Fruit fly (Drosophila melanogaster) whole organism, wandering third instar larva: ENCODE results near the gene CG43077.

Source experiments
- Abd-B ChIP-seq: fragments of >200 bp; optimal IDR thresholded peaks from 2 replicates; lab custom pipeline; 2017; ENCODE audit warnings: missing biosample characterization, missing genetic modification characterization
- CG32264 ChIP-seq: fragments of 200-800 bp; sonication (Bioruptor generic); optimal IDR thresholded peaks from 2 replicates; lab custom pipeline; 2016; ENCODE audit warnings: missing biosample characterization, missing genetic modification characterization
- CG9705 ChIP-seq: fragments of 200-800 bp; sonication (Bioruptor generic); optimal IDR thresholded peaks from 2 replicates; lab custom pipeline; 2018; ENCODE audit warnings: missing biosample characterization, mild to moderate bottlenecking, missing genetic modification characterization
- CrebA ChIP-seq: fragments of 200-800 bp; sonication (Bioruptor generic); optimal IDR thresholded peaks from 2 replicates; lab custom pipeline; 2016; ENCODE audit warnings: missing biosample characterization, mild to moderate bottlenecking, missing genetic modification characterization, borderline replicate concordance
- Dfd ChIP-seq: fragments of >200 bp; optimal IDR thresholded peaks from 2 replicates; lab custom pipeline; 2017; ENCODE audit warnings: missing biosample characterization, missing genetic modification characterization
- Dif ChIP-seq: fragments of 200-275, 200-300 bp; sonication (Bioruptor generic); optimal IDR thresholded peaks from 2 replicates; lab custom pipeline; 2018; ENCODE audit warnings: missing biosample characterization, missing genetic modification characterization; ENCODE audit not compliant: partially characterized antibody
- GATAd ChIP-seq: sonication (Bioruptor generic); optimal IDR thresholded peaks from 2 replicates; lab custom pipeline; 2016; ENCODE audit warnings: missing biosample characterization, missing genetic modification characterization
- HLH106 ChIP-seq: fragments of 200-800 bp; optimal IDR thresholded peaks from 3 replicates; lab custom pipeline; 2019; ENCODE audit warnings: missing biosample characterization, mild to moderate bottlenecking, missing genetic modification characterization, moderate library complexity
- Hnf4 ChIP-seq: fragments of 200-800 bp; sonication (Bioruptor generic); optimal IDR thresholded peaks from 2 replicates; lab custom pipeline; 2016; ENCODE audit warnings: missing biosample characterization, mild to moderate bottlenecking, missing genetic modification characterization
- Hr78 ChIP-seq: fragments of >200 bp; optimal IDR thresholded peaks from 2 replicates; lab custom pipeline; 2017; ENCODE audit warnings: missing biosample characterization, missing genetic modification characterization
- Hr83 ChIP-seq: fragments of 200-300 bp; sonication (Bioruptor generic); optimal IDR thresholded peaks from 2 replicates; lab custom pipeline; 2016; ENCODE audit warnings: missing biosample characterization, mild to moderate bottlenecking, missing genetic modification characterization, moderate library complexity; ENCODE audit not compliant: poor library complexity, severe bottlenecking
- Jra ChIP-seq: sonication (Bioruptor generic); optimal IDR thresholded peaks from 2 replicates; lab custom pipeline; 2016; ENCODE audit warnings: missing biosample characterization, missing genetic modification characterization
- Mio ChIP-seq: sonication (Bioruptor generic); optimal IDR thresholded peaks from 2 replicates; lab custom pipeline; 2016; ENCODE audit warnings: missing biosample characterization, missing genetic modification characterization
- Myc ChIP-seq: fragments of >200 bp; optimal IDR thresholded peaks from 2 replicates; lab custom pipeline; 2017
- N ChIP-seq: fragments of >200 bp; optimal IDR thresholded peaks from 2 replicates; lab custom pipeline; 2018; ENCODE audit warnings: missing biosample characterization, missing external identifiers, missing genetic modification characterization
- OdsH ChIP-seq: fragments of 200-800 bp; sonication (Bioruptor generic); optimal IDR thresholded peaks from 2 replicates; lab custom pipeline; 2016; ENCODE audit warnings: missing biosample characterization, mild to moderate bottlenecking, missing genetic modification characterization
- Rel ChIP-seq, 2 experiments: fragments of 200-800 bp; sonication (Bioruptor generic) in 1 of 2; optimal IDR thresholded peaks; 2 replicates in 1 of 2; 3 replicates in 1 of 2; lab custom pipeline; 2016 to 2019; ENCODE audit warnings: mild to moderate bottlenecking in 2 of 2, missing biosample characterization in 2 of 2, missing genetic modification characterization in 2 of 2, moderate library complexity in 1 of 2
- Sp1 ChIP-seq: fragments of 200-800 bp; sonication (Bioruptor generic); optimal IDR thresholded peaks from 3 replicates; lab custom pipeline; 2019; ENCODE audit warnings: missing biosample characterization, mild to moderate bottlenecking, missing genetic modification characterization, moderate library complexity
- Vsx2 ChIP-seq: fragments of 200-300, 225-300 bp; sonication (Bioruptor generic); optimal IDR thresholded peaks from 2 replicates; lab custom pipeline; 2018; ENCODE audit warnings: missing biosample characterization, missing genetic modification characterization; ENCODE audit not compliant: partially characterized antibody
- br ChIP-seq: fragments of 200-800 bp; sonication (Bioruptor generic); optimal IDR thresholded peaks from 2 replicates; lab custom pipeline; 2016; ENCODE audit warnings: missing biosample characterization, missing genetic modification characterization
- brk ChIP-seq: fragments of 200-800 bp; sonication (Bioruptor generic); optimal IDR thresholded peaks from 2 replicates; lab custom pipeline; 2016; ENCODE audit warnings: missing biosample characterization, mild to moderate bottlenecking, missing genetic modification characterization
- dl ChIP-seq, 2 experiments: fragments of 175-275, 200-275 bp in 1 of 2; fragments of 200-275 bp in 1 of 2; sonication (Bioruptor generic); optimal IDR thresholded peaks; lab custom pipeline; 2018; ENCODE audit warnings: mild to moderate bottlenecking in 2 of 2, missing biosample characterization in 2 of 2, missing genetic modification characterization in 2 of 2, moderate library complexity in 2 of 2; ENCODE audit not compliant: partially characterized antibody in 2 of 2, insufficient read depth in 1 of 2
- dmrt93B ChIP-seq: fragments of 200-800 bp; sonication (Bioruptor generic); optimal IDR thresholded peaks from 2 replicates; lab custom pipeline; 2018; ENCODE audit warnings: missing biosample characterization, mild to moderate bottlenecking, missing genetic modification characterization
- dsf ChIP-seq: sonication (Bioruptor generic); optimal IDR thresholded peaks from 2 replicates; lab custom pipeline; 2016; ENCODE audit warnings: missing biosample characterization, missing genetic modification characterization, borderline replicate concordance
- ey ChIP-seq: fragments of 200-800 bp; sonication (Bioruptor generic); optimal IDR thresholded peaks from 2 replicates; lab custom pipeline; 2016; ENCODE audit warnings: missing biosample characterization, missing genetic modification characterization
- foxo ChIP-seq, 2 experiments: fragments of 200-800 bp; sonication (Bioruptor generic); optimal IDR thresholded peaks; 2 replicates in 1 of 2; 3 replicates in 1 of 2; lab custom pipeline; 2016 to 2017; ENCODE audit warnings: missing biosample characterization in 2 of 2, missing genetic modification characterization in 2 of 2
- fru ChIP-seq: fragments of 200-800 bp; sonication (Bioruptor generic); optimal IDR thresholded peaks from 3 replicates; lab custom pipeline; 2016; ENCODE audit warnings: missing biosample characterization, mild to moderate bottlenecking, missing genetic modification characterization
- h ChIP-seq: fragments of 200-800 bp; sonication (Bioruptor generic); optimal IDR thresholded peaks from 3 replicates; lab custom pipeline; 2016; ENCODE audit warnings: missing biosample characterization, mild to moderate bottlenecking, missing genetic modification characterization
- jim ChIP-seq: fragments of 175-275, 200-325 bp; sonication (Bioruptor generic); optimal IDR thresholded peaks from 2 replicates; lab custom pipeline; 2016; ENCODE audit warnings: missing biosample characterization, mild to moderate bottlenecking, missing genetic modification characterization
- lola ChIP-seq: fragments of >200 bp; optimal IDR thresholded peaks from 2 replicates; lab custom pipeline; 2017; ENCODE audit warnings: missing biosample characterization, missing genetic modification characterization
- pan ChIP-seq: fragments of >200 bp; optimal IDR thresholded peaks from 2 replicates; lab custom pipeline; 2017
- psq ChIP-seq: fragments of 200-800 bp; sonication (Bioruptor generic); optimal IDR thresholded peaks from 3 replicates; lab custom pipeline; 2017; ENCODE audit warnings: missing biosample characterization, mild to moderate bottlenecking, missing genetic modification characterization, moderate library complexity
- rgr ChIP-seq: fragments of 200-800 bp; sonication (Bioruptor generic); optimal IDR thresholded peaks from 3 replicates; lab custom pipeline; 2016; ENCODE audit warnings: missing biosample characterization, mild to moderate bottlenecking, missing genetic modification characterization
- sage ChIP-seq: fragments of 200-800 bp; sonication (Bioruptor generic); optimal IDR thresholded peaks from 2 replicates; lab custom pipeline; 2016; ENCODE audit warnings: missing biosample characterization, mild to moderate bottlenecking, missing genetic modification characterization
- sv ChIP-seq: fragments of 200-800 bp; sonication (Bioruptor generic); optimal IDR thresholded peaks from 3 replicates; lab custom pipeline; 2016; ENCODE audit warnings: missing biosample characterization, missing genetic modification characterization
- tai ChIP-seq: sonication (Bioruptor generic); optimal IDR thresholded peaks from 2 replicates; lab custom pipeline; 2016; ENCODE audit warnings: missing biosample characterization, missing genetic modification characterization
- usp ChIP-seq: fragments of >200 bp; optimal IDR thresholded peaks from 2 replicates; lab custom pipeline; 2017; ENCODE audit warnings: missing biosample characterization, missing genetic modification characterization
- woc ChIP-seq: sonication (Bioruptor generic); optimal IDR thresholded peaks from 2 replicates; lab custom pipeline; 2016; ENCODE audit warnings: missing biosample characterization, mild to moderate bottlenecking, missing genetic modification characterization

Gene CG43077

DNA sequence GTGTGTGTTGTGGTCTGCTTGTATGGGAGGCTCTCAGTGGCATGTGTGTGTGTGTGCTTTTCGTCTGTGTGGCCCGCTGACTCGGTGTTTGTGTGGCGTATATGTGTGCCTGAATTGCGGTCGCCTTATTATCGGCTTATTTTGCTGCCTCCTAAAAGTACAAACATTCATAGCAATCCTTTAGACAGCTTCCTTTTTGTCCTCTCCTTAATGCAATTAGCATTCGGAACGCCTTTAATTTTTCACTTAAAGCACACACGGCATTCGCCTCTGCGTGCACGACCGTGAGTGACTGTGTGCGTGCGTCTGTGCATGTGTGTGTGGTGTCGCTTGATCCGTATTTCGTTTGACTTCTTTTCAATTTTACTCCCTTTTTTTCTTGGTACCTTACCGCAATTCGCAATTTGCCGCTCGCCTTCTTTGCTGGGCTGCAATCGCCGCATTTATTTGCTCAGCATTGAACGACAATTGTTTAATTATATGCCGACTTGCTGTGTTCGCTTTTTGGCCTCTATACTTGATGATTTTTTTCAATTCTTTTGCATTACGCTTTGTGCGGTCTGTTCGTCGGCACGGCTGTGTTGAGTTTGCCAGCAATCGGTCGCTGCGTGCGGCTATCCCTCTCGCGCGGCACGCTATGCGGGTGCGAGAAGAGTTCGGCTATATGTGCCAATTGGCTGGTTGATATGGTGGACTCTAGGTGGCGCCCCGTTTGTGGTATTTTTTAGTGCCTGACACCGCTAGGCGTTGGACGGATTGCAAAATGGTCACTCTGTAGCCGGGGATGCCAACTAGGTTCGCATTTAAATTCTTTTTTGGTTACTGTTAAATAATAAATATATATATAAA is 9.2 kb upstream of the CG43077 start, which contains the start of gene wcy:
Gene wcy, minus strand, starts transcription at position 608 of the 849 bp plus-strand sequence.
- TF ChIP-seq fru (GFP tag; lab: Kevin White, UChicago) (no peak), N (GFP tag; lab: Kevin White, UChicago) (peak; percentile 86), ey (GFP tag; lab: Kevin White, UChicago) (no peak), foxo (GFP tag; optimal IDR thresholded peaks at IDR 0.05; lab: Kevin White, UChicago) (peak in 1 of 2 experiments; percentile 7), CrebA (GFP tag; lab: Kevin White, UChicago) (no peak), sage (GFP tag; lab: Kevin White, UChicago) (no peak), lola (GFP tag; lab: Kevin White, UChicago) (no peak), Hnf4 (GFP tag; lab: Kevin White, UChicago) (no peak), h (GFP tag; lab: Kevin White, UChicago) (no peak), CG9705 (GFP tag; lab: Kevin White, UChicago) (no peak), jim (GFP tag; lab: Kevin White, UChicago) (no peak), dsf (GFP tag; lab: Kevin White, UChicago) (no peak), Mio (GFP tag; lab: Kevin White, UChicago) (no peak), Hr78 (GFP tag; lab: Kevin White, UChicago) (no peak), dl (GFP tag; optimal IDR thresholded peaks at IDR 0.05; lab: Kevin White, UChicago; ENCODE audit: insufficient read depth in 1 of 2, partially characterized antibody in 2 of 2) (no peak), Dfd (GFP tag; lab: Kevin White, UChicago) (no peak), tai (GFP tag; lab: Kevin White, UChicago) (no peak), GATAd (GFP tag; lab: Kevin White, UChicago) (no peak), pan (lab: Kevin White, UChicago) (no peak), Hr83 (GFP tag; lab: Kevin White, UChicago) (no peak), Jra (GFP tag; lab: Kevin White, UChicago) (no peak), CG32264 (GFP tag; lab: Kevin White, UChicago) (no peak), Dif (GFP tag; lab: Kevin White, UChicago) (no peak), Sp1 (GFP tag; lab: Kevin White, UChicago) (peak; percentile 25), Myc (lab: Kevin White, UChicago) (peak; percentile 76), woc (peak; percentile 19), usp (GFP tag; lab: Kevin White, UChicago) (no peak), Abd-B (GFP tag; lab: Kevin White, UChicago) (peak; percentile 57), sv (GFP tag; lab: Kevin White, UChicago) (no peak), Vsx2 (GFP tag; lab: Kevin White, UChicago) (no peak), Rel (GFP tag; optimal IDR thresholded peaks at IDR 0.05; lab: Kevin White, UChicago) (no peak), Rel (tag; optimal IDR thresholded peaks at IDR 0.05; lab: Kevin White, UChicago) (peak; percentile 43), rgr (GFP tag; lab: Kevin White, UChicago) (peak; percentile 3), brk (GFP tag; lab: Kevin White, UChicago) (no peak), psq (GFP tag; lab: Kevin White, UChicago) (peak; percentile 95), dmrt93B (GFP tag; lab: Kevin White, UChicago) (no peak), HLH106 (tag; lab: Kevin White, UChicago) (peak; percentile 46), br (no peak), OdsH (GFP tag; lab: Kevin White, UChicago) (no peak)
